Fruit fly (Drosophila melanogaster) whole organism, embryonic: ENCODE results near the gene CG43867.
A peak's percentile ranks its signal among the peaks of the same experiment; 100 is the strongest.

Experiments
- Aef1 ChIP-seq: fragments of 200-800 bp; sonication (Bioruptor generic); IDR thresholded peaks from 3 replicates; pipeline ENCODE4 v1.3.6; 2022; ENCODE audit warnings: missing biosample characterization, missing genetic modification characterization
- BEAF-32 ChIP-seq: fragments of 200-800 bp; sonication (Bioruptor generic); optimal IDR thresholded peaks from 3 replicates; lab custom pipeline; 2017; ENCODE audit warnings: missing biosample characterization, missing genetic modification characterization, mild to moderate bottlenecking, moderate library complexity, missing genetic modification reagents
- CG13287 ChIP-seq: fragments of 200-800 bp; sonication (Bioruptor generic); IDR thresholded peaks from 2 replicates; pipeline ENCODE4 v1.3.6; 2022; ENCODE audit warnings: missing biosample characterization, missing genetic modification characterization; ENCODE audit not compliant: partially characterized antibody
- CG14710 ChIP-seq: fragments of 200-800 bp; sonication (Bioruptor generic); optimal IDR thresholded peaks from 3 replicates; lab custom pipeline; 2019; ENCODE audit warnings: missing biosample characterization, mild to moderate bottlenecking, missing genetic modification characterization, moderate library complexity
- CG16813 ChIP-seq: fragments of 200-800 bp; sonication (Bioruptor generic); IDR thresholded peaks from 3 replicates; pipeline ENCODE4 v1.3.6; 2022; ENCODE audit warnings: missing biosample characterization, missing genetic modification characterization; ENCODE audit not compliant: partially characterized antibody
- CG3281 ChIP-seq: fragments of 200-800 bp; sonication (Bioruptor generic); optimal IDR thresholded peaks from 3 replicates; lab custom pipeline; 2017; ENCODE audit warnings: missing biosample characterization, mild to moderate bottlenecking, missing genetic modification characterization
- CG34224 ChIP-seq: fragments of 200-800 bp; sonication (Bioruptor generic); IDR thresholded peaks from 3 replicates; pipeline ENCODE4 v1.3.6; 2022; ENCODE audit warnings: missing biosample characterization, missing genetic modification characterization; ENCODE audit not compliant: partially characterized antibody
- CG3847 ChIP-seq: fragments of 200-800 bp; sonication (Bioruptor generic); IDR thresholded peaks from 2 replicates; pipeline ENCODE4 v1.3.6; 2022; ENCODE audit warnings: missing biosample characterization, missing genetic modification characterization
- CG6791 ChIP-seq: fragments of 200-800 bp; sonication (Bioruptor generic); IDR thresholded peaks from 3 replicates; pipeline ENCODE4 v1.3.6; 2022; ENCODE audit warnings: missing biosample characterization, missing genetic modification characterization; ENCODE audit not compliant: partially characterized antibody
- CG7357 ChIP-seq: fragments of 200-800 bp; sonication (Bioruptor generic); IDR thresholded peaks from 3 replicates; pipeline ENCODE4 v1.3.6; 2022; ENCODE audit warnings: missing biosample characterization, missing genetic modification characterization
- CG7556 ChIP-seq: fragments of 200-800 bp; sonication (Bioruptor generic); optimal IDR thresholded peaks from 2 replicates; lab custom pipeline; 2017; ENCODE audit warnings: missing biosample characterization, mild to moderate bottlenecking, missing genetic modification characterization
- CG7963 ChIP-seq: fragments of 200-800 bp; sonication (Bioruptor generic); IDR thresholded peaks from 3 replicates; pipeline ENCODE4 v1.3.6; 2022; ENCODE audit warnings: missing biosample characterization, missing genetic modification characterization; ENCODE audit not compliant: partially characterized antibody
- CTCF ChIP-seq: fragments of 200-800 bp; sonication (Bioruptor generic); optimal IDR thresholded peaks from 2 replicates; lab custom pipeline; 2017; ENCODE audit warnings: missing biosample characterization, mild to moderate bottlenecking, missing genetic modification characterization, moderate library complexity
- Drgx ChIP-seq: fragments of 200-800 bp; sonication (Bioruptor generic); IDR thresholded peaks from 2 replicates; pipeline ENCODE4 v1.3.6; 2022; ENCODE audit warnings: missing biosample characterization, missing genetic modification characterization
- E2f2 ChIP-seq: fragments of 200-800 bp; sonication (Bioruptor generic); IDR thresholded peaks from 2 replicates; pipeline ENCODE4 v1.3.6; 2022; ENCODE audit warnings: missing biosample characterization, missing genetic modification characterization
- Ets65A ChIP-seq: fragments of 200-800 bp; sonication (Bioruptor generic); peaks from one replicate; lab custom pipeline; 2016; ENCODE audit warnings: missing biosample characterization, missing genetic modification characterization
- Gug ChIP-seq: fragments of 200-800 bp; sonication (Bioruptor generic); IDR thresholded peaks from 4 replicates; pipeline ENCODE4 v1.3.6; 2022; ENCODE audit warnings: missing biosample characterization, missing genetic modification characterization
- HLH4C ChIP-seq: fragments of 200-800 bp; sonication (Bioruptor generic); IDR thresholded peaks from 3 replicates; pipeline ENCODE4 v1.3.6; 2022; ENCODE audit warnings: missing biosample characterization, missing genetic modification characterization; ENCODE audit not compliant: partially characterized antibody
- Hmr ChIP-seq: fragments of 200-800 bp; sonication (Bioruptor generic); optimal IDR thresholded peaks from 3 replicates; lab custom pipeline; 2017; ENCODE audit warnings: mild to moderate bottlenecking, missing biosample characterization, missing genetic modification reagents, missing genetic modification characterization
- MESR4 ChIP-seq: fragments of 200-800 bp; sonication (Bioruptor generic); optimal IDR thresholded peaks from 2 replicates; lab custom pipeline; 2018; ENCODE audit warnings: missing biosample characterization, mild to moderate bottlenecking, missing genetic modification characterization, moderate library complexity
- Mad ChIP-seq: fragments of 200-800 bp; sonication (Bioruptor generic); optimal IDR thresholded peaks from 2 replicates; lab custom pipeline; 2016; ENCODE audit warnings: missing biosample characterization, missing genetic modification characterization
- Med ChIP-seq: fragments of 200-800 bp; sonication (Bioruptor generic); peaks from one replicate; lab custom pipeline; 2016; ENCODE audit warnings: missing biosample characterization, missing genetic modification characterization, mild to moderate bottlenecking, inconsistent platforms, moderate library complexity
- NC2β ChIP-seq: fragments of 200-800 bp; sonication (Bioruptor generic); optimal IDR thresholded peaks from 2 replicates; lab custom pipeline; 2016; ENCODE audit warnings: missing biosample characterization, missing genetic modification characterization
- Nf-YA ChIP-seq: fragments of 200-800 bp; sonication (Bioruptor generic); IDR thresholded peaks from 2 replicates; pipeline ENCODE4 v1.3.6; 2022; ENCODE audit warnings: missing biosample characterization, missing genetic modification characterization
- Pdp1 ChIP-seq, 2 experiments: fragments of 200-800 bp; sonication (Bioruptor generic); optimal IDR thresholded peaks; 3 replicates each; lab custom pipeline; 2016; ENCODE audit warnings: missing biosample characterization in 2 of 2, missing genetic modification characterization in 2 of 2, mild to moderate bottlenecking in 1 of 2, moderate library complexity in 1 of 2
- Rfx ChIP-seq: fragments of 200-800 bp; sonication (Bioruptor generic); IDR thresholded peaks from 2 replicates; pipeline ENCODE4 v1.3.6; 2022; ENCODE audit warnings: missing biosample characterization, missing genetic modification characterization
- cwo ChIP-seq: fragments of 200-800 bp; sonication (Bioruptor generic); optimal IDR thresholded peaks from 3 replicates; lab custom pipeline; 2017; ENCODE audit warnings: missing biosample characterization, missing genetic modification characterization, mild to moderate bottlenecking, moderate library complexity, missing genetic modification reagents
- fd102C ChIP-seq: fragments of 200-800 bp; sonication (Bioruptor generic); optimal IDR thresholded peaks from 2 replicates; lab custom pipeline; 2018; ENCODE audit warnings: missing biosample characterization, mild to moderate bottlenecking, missing genetic modification characterization, moderate library complexity
- fd64A ChIP-seq: fragments of 200-800 bp; sonication (Bioruptor generic); optimal IDR thresholded peaks from 3 replicates; lab custom pipeline; 2018; ENCODE audit warnings: missing biosample characterization, mild to moderate bottlenecking, missing genetic modification characterization
- h ChIP-seq: fragments of >200 bp; optimal IDR thresholded peaks from 2 replicates; lab custom pipeline; 2017
- hb ChIP-seq: fragments of 200-800 bp; sonication (Bioruptor generic); IDR thresholded peaks from 3 replicates; pipeline ENCODE4 v1.3.6; 2022; ENCODE audit warnings: missing biosample characterization, missing genetic modification characterization; ENCODE audit not compliant: partially characterized antibody
- her ChIP-seq: fragments of 200-800 bp; sonication (Bioruptor generic); optimal IDR thresholded peaks from 2 replicates; lab custom pipeline; 2016; ENCODE audit warnings: missing biosample characterization, missing genetic modification characterization
- insv ChIP-seq, 2 experiments: fragments of 200-800 bp; sonication (Bioruptor generic); optimal IDR thresholded peaks; 3 replicates each; lab custom pipeline; 2016 to 2018; ENCODE audit warnings: missing biosample characterization in 2 of 2, missing genetic modification characterization in 2 of 2
- lbe ChIP-seq: fragments of 200-800 bp; sonication (Bioruptor generic); optimal IDR thresholded peaks from 2 replicates; lab custom pipeline; 2016; ENCODE audit warnings: missing biosample characterization, mild to moderate bottlenecking, missing genetic modification characterization
- mld ChIP-seq: fragments of 200-800 bp; sonication (Bioruptor generic); IDR thresholded peaks from 3 replicates; pipeline ENCODE4 v1.3.6; 2022; ENCODE audit warnings: missing biosample characterization, missing genetic modification characterization; ENCODE audit not compliant: partially characterized antibody
- otp ChIP-seq: fragments of 200-800 bp; sonication (Bioruptor generic); IDR thresholded peaks from 3 replicates; pipeline ENCODE4, ENCODE4 v1.3.6; 2022; ENCODE audit warnings: missing biosample characterization, missing genetic modification characterization
- pros ChIP-seq: fragments of 200-800 bp; sonication (Bioruptor generic); optimal IDR thresholded peaks from 3 replicates; lab custom pipeline; 2019; ENCODE audit warnings: missing biosample characterization, mild to moderate bottlenecking, missing genetic modification characterization, moderate library complexity
- row ChIP-seq: fragments of 200-800 bp; sonication (Bioruptor generic); IDR thresholded peaks from 3 replicates; pipeline ENCODE4 v1.3.6; 2022; ENCODE audit warnings: missing biosample characterization, missing genetic modification characterization
- sd ChIP-seq: fragments of 200-800 bp; sonication (Bioruptor generic); optimal IDR thresholded peaks from 3 replicates; lab custom pipeline; 2018; ENCODE audit warnings: missing biosample characterization, mild to moderate bottlenecking, missing genetic modification characterization, moderate library complexity
- sna ChIP-seq: fragments of 200-800 bp; sonication (Bioruptor generic); IDR thresholded peaks from 2 replicates; pipeline ENCODE4 v1.3.6; 2022; ENCODE audit warnings: missing biosample characterization, missing genetic modification characterization; ENCODE audit not compliant: partially characterized antibody
- sob ChIP-seq: fragments of 200-800 bp; sonication (Bioruptor generic); IDR thresholded peaks from 2 replicates; pipeline ENCODE4 v1.3.6; 2022; ENCODE audit warnings: missing biosample characterization, missing genetic modification characterization
- unc-4 ChIP-seq: fragments of 200-800 bp; sonication (Bioruptor generic); IDR thresholded peaks from 2 replicates; pipeline ENCODE4 v1.3.6; 2022; ENCODE audit warnings: missing biosample characterization, missing genetic modification characterization; ENCODE audit not compliant: partially characterized antibody

Gene CG43867

DNA sequence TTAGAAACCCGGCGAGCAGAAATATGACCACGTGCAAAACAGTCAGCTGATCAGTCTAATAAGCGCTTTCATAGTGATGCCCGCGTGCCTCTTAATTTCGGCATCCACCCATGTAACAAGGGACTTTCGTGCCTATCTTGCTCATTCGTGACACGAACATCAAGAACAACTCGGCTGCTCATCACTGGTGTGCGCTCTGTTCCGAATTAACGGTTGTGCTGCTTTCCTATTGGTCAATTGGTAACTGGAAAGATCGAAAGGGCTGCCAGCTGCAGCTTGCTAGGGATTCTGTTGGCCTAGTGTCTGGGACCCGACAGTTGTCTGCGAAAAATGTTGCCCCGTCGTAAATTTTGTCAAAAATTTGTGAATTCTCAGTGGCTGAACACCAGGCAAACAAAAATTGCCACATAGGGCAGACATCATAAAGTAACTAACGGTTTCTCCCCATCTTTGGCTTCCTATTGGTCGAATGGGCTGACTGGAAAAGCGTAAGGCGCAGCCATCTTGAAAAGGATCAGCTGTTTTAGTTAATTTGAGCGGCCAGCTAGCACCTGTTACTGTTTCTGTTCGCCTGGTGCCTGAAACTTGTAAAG lies 131.3 kb downstream of the CG43867 start (continued):
- TF ChIP-seq CG34224 (GFP tag; lab: Robert Waterston, UW) (peak; percentile 98), CG3281 (GFP tag; lab: Kevin White, UChicago) (peak; percentile 15), CG7963 (GFP tag; lab: Robert Waterston, UW) (peak; percentile 92), her (no peak), sob (GFP tag; lab: Robert Waterston, UW) (no peak), cwo (GFP tag; lab: Kevin White, UChicago) (peak; percentile 9), pros (GFP tag; lab: Kevin White, UChicago) (peak; percentile 90), Ets65A (GFP tag; lab: Kevin White, UChicago) (peak; percentile 50), Gug (GFP tag; lab: Robert Waterston, UW) (peak; percentile 11; the same call in 1 of the 4 replicates), BEAF-32 (GFP tag; lab: Kevin White, UChicago) (peak; percentile 87), Rfx (GFP tag; lab: Robert Waterston, UW) (peak; percentile 71), lbe (peak; percentile 46), fd64A (GFP tag; lab: Kevin White, UChicago) (peak; percentile 21), h (no peak), Hmr (GFP tag; lab: Kevin White, UChicago) (peak; percentile 90), Drgx (GFP tag; lab: Robert Waterston, UW) (peak; percentile 37), sd (tag; lab: Kevin White, UChicago) (peak; percentile 75), mld (GFP tag; lab: Robert Waterston, UW) (peak; percentile 96), MESR4 (peak; percentile 11), sna (GFP tag; lab: Robert Waterston, UW) (peak; percentile 96), Pdp1 (GFP tag; optimal IDR thresholded peaks at IDR 0.05; lab: Kevin White, UChicago) (peak in 1 of 2 experiments; percentile 90), CG6791 (peak; percentile 98), otp (0 out of 3 replicates have a peak, but pooled peaks have one; percentile 39), hb (peak; percentile 88), fd102C (GFP tag; lab: Kevin White, UChicago) (no peak), E2f2 (GFP tag; lab: Robert Waterston, UW) (peak; percentile 22; the same call in 1 of the 2 replicates), unc-4 (peak; percentile 93), CG13287 (GFP tag; lab: Robert Waterston, UW) (peak; percentile 98), Mad (peak; percentile 25), Med (GFP tag; lab: Kevin White, UChicago) (peak; percentile 85), CG16813 (GFP tag; lab: Robert Waterston, UW) (peak; percentile 94), CG7556 (GFP tag; lab: Kevin White, UChicago) (no peak), NC2β (peak; percentile 5), CG14710 (tag; lab: Kevin White, UChicago) (peak; percentile 60), Nf-YA (GFP tag; lab: Robert Waterston, UW) (peak; percentile 76), CG7357 (no peak), CG3847 (0 out of 2 replicates have a peak, but pooled peaks have one; percentile 23), insv (GFP tag; optimal IDR thresholded peaks at IDR 0.05; lab: Kevin White, UChicago) (peak in 1 of 2 experiments; percentile 82), CTCF (GFP tag; lab: Kevin White, UChicago) (no peak), Aef1 (GFP tag; lab: Robert Waterston, UW) (no peak), HLH4C (GFP tag; lab: Robert Waterston, UW) (peak; percentile 89), row (GFP tag; lab: Robert Waterston, UW) (peak; percentile 95)
- TF ChIP-seq, all 482 proteins: peak for 141
